Worm (Caenorhabditis elegans) whole organism, L3 larva: Measurements from ENCODE around the gene F28H6.8.

ENCODE experiments used
- R02D3.7 ChIP-seq: fragments of 150-350 bp; optimal IDR thresholded peaks from 2 replicates; lab custom pipeline; 2014; ENCODE audit warnings: missing biosample characterization, missing genetic modification characterization
- aly-2 ChIP-seq: fragments of 150-350 bp; optimal IDR thresholded peaks from 2 replicates; lab custom pipeline; 2014; ENCODE audit warnings: missing biosample characterization, missing genetic modification characterization
- ama-1 ChIP-seq: fragments of 150-350 bp; optimal IDR thresholded peaks from 2 replicates; lab custom pipeline; 2018
- ceh-16 ChIP-seq: sonication (generic microtip); optimal IDR thresholded peaks from 2 replicates; lab custom pipeline; 2017; ENCODE audit warnings: missing biosample characterization, missing genetic modification characterization
- ceh-28 ChIP-seq: fragments of 150-350 bp; optimal IDR thresholded peaks from 2 replicates; lab custom pipeline; 2014; ENCODE audit warnings: missing biosample characterization, missing genetic modification reagents, missing genetic modification characterization
- ceh-82 ChIP-seq: fragments of 150-350 bp; optimal IDR thresholded peaks from 2 replicates; lab custom pipeline; 2014; ENCODE audit warnings: missing biosample characterization, missing genetic modification characterization
- ceh-9 ChIP-seq: sonication (generic microtip); optimal IDR thresholded peaks from 2 replicates; lab custom pipeline; 2018; ENCODE audit warnings: missing biosample characterization, missing genetic modification characterization
- daf-12 ChIP-seq: fragments of 150-350 bp; optimal IDR thresholded peaks from 2 replicates; lab custom pipeline; 2014; ENCODE audit warnings: missing biosample characterization, missing genetic modification reagents, missing genetic modification characterization
- egl-27 ChIP-seq: sonication (generic microtip); optimal IDR thresholded peaks from 4 replicates; lab custom pipeline; 2017; ENCODE audit warnings: missing biosample characterization, missing genetic modification reagents, missing genetic modification characterization
- egl-5 ChIP-seq: fragments of 150-350 bp; optimal IDR thresholded peaks from 2 replicates; lab custom pipeline; 2017; ENCODE audit warnings: missing biosample characterization, missing genetic modification reagents, missing genetic modification characterization, inconsistent platforms
- elt-1 ChIP-seq: fragments of 150-350 bp; optimal IDR thresholded peaks from 2 replicates; lab custom pipeline; 2014; ENCODE audit warnings: missing biosample characterization, missing genetic modification characterization
- elt-2 ChIP-seq: sonication (generic microtip); optimal IDR thresholded peaks from 2 replicates; lab custom pipeline; 2016; ENCODE audit warnings: missing genetic modification reagents, mild to moderate bottlenecking, missing genetic modification characterization, missing compliant biosample characterization
- eor-1 ChIP-seq, 2 experiments: fragments of 150-350 bp; optimal IDR thresholded peaks; 2 replicates each; lab custom pipeline; 2014 to 2018; ENCODE audit warnings: missing biosample characterization in 2 of 2, missing genetic modification characterization in 2 of 2
- fkh-10 ChIP-seq: sonication (generic microtip); optimal IDR thresholded peaks from 2 replicates; lab custom pipeline; 2017; ENCODE audit warnings: missing biosample characterization, missing genetic modification reagents, missing genetic modification characterization
- fkh-2 ChIP-seq: fragments of 150-350 bp; optimal IDR thresholded peaks from 2 replicates; lab custom pipeline; 2014; ENCODE audit warnings: missing biosample characterization, missing genetic modification reagents, missing genetic modification characterization
- fos-1 ChIP-seq: fragments of 150-350 bp; optimal IDR thresholded peaks from 2 replicates; lab custom pipeline; 2014; ENCODE audit warnings: missing biosample characterization, missing genetic modification characterization
- hmg-11 ChIP-seq: sonication (generic microtip); optimal IDR thresholded peaks from 2 replicates; lab custom pipeline; 2016; ENCODE audit warnings: missing genetic modification characterization, missing compliant biosample characterization
- jun-1 ChIP-seq: fragments of 150-350 bp; optimal IDR thresholded peaks from 2 replicates; lab custom pipeline; 2014; ENCODE audit warnings: missing biosample characterization, missing genetic modification reagents, missing genetic modification characterization
- lin-15B ChIP-seq: fragments of 150-350 bp; optimal IDR thresholded peaks from 2 replicates; lab custom pipeline; 2014; ENCODE audit warnings: missing biosample characterization, missing genetic modification characterization
- lin-39 ChIP-seq: fragments of 150-350 bp; optimal IDR thresholded peaks from 2 replicates; lab custom pipeline; 2018; ENCODE audit warnings: missing biosample characterization, missing genetic modification reagents, missing genetic modification characterization
- lsy-12 ChIP-seq: sonication (generic microtip); optimal IDR thresholded peaks from 2 replicates; lab custom pipeline; 2016; ENCODE audit warnings: mild to moderate bottlenecking, missing genetic modification characterization, missing compliant biosample characterization
- mdl-1 ChIP-seq: fragments of 150-350 bp; optimal IDR thresholded peaks from 2 replicates; lab custom pipeline; 2014; ENCODE audit warnings: missing biosample characterization, missing genetic modification characterization
- mml-1 ChIP-seq: fragments of 150-350 bp; sonication (generic microtip); optimal IDR thresholded peaks from 3 replicates; lab custom pipeline; 2014; ENCODE audit warnings: missing biosample characterization, missing genetic modification characterization
- nfya-1 ChIP-seq: sonication (generic microtip); optimal IDR thresholded peaks from 2 replicates; lab custom pipeline; 2017; ENCODE audit warnings: missing genetic modification characterization, mild to moderate bottlenecking, missing compliant biosample characterization, antibody characterized with exemption, moderate library complexity; ENCODE audit not compliant: insufficient read depth
- nhr-11 ChIP-seq: fragments of 150-350 bp; optimal IDR thresholded peaks from 2 replicates; lab custom pipeline; 2014; ENCODE audit warnings: missing biosample characterization, missing genetic modification characterization
- nhr-12 ChIP-seq: fragments of 150-350 bp; optimal IDR thresholded peaks from 2 replicates; lab custom pipeline; 2014; ENCODE audit warnings: missing biosample characterization, missing genetic modification characterization
- nhr-23 ChIP-seq: fragments of 150-350 bp; optimal IDR thresholded peaks from 2 replicates; lab custom pipeline; 2014; ENCODE audit warnings: missing biosample characterization, missing genetic modification reagents, missing genetic modification characterization
- nhr-237 ChIP-seq: fragments of 150-350 bp; optimal IDR thresholded peaks from 2 replicates; lab custom pipeline; 2014; ENCODE audit warnings: missing biosample characterization, missing genetic modification characterization
- nhr-25 ChIP-seq: sonication (generic microtip); optimal IDR thresholded peaks from 2 replicates; lab custom pipeline; 2017; ENCODE audit warnings: missing biosample characterization, missing genetic modification characterization
- nhr-28 ChIP-seq: fragments of 150-350 bp; optimal IDR thresholded peaks from 2 replicates; lab custom pipeline; 2014; ENCODE audit warnings: missing biosample characterization, missing genetic modification characterization
- nhr-43 ChIP-seq: sonication (generic microtip); optimal IDR thresholded peaks from 2 replicates; lab custom pipeline; 2016; ENCODE audit warnings: mild to moderate bottlenecking, missing genetic modification characterization, missing compliant biosample characterization; ENCODE audit not compliant: poor library complexity, severe bottlenecking
- nhr-76 ChIP-seq: fragments of 150-350 bp; sonication (generic microtip); optimal IDR thresholded peaks from 5 replicates; lab custom pipeline; 2014; ENCODE audit warnings: missing biosample characterization, missing genetic modification characterization
- pha-4 ChIP-seq: fragments of 150-350 bp; optimal IDR thresholded peaks from 2 replicates; lab custom pipeline; 2014; ENCODE audit warnings: missing biosample characterization, missing genetic modification reagents, missing genetic modification characterization
- pqm-1 ChIP-seq: fragments of 150-350 bp; optimal IDR thresholded peaks from 2 replicates; lab custom pipeline; 2017; ENCODE audit warnings: missing biosample characterization, missing genetic modification characterization, inconsistent platforms
- sea-2 ChIP-seq: fragments of 150-350 bp; sonication (generic microtip); optimal IDR thresholded peaks from 4 replicates; lab custom pipeline; 2014; ENCODE audit warnings: missing biosample characterization, missing genetic modification reagents, missing genetic modification characterization
- snpc-4 ChIP-seq: fragments of 150-350 bp; optimal IDR thresholded peaks from 2 replicates; lab custom pipeline; 2014; ENCODE audit warnings: missing biosample characterization, missing genetic modification characterization
- tbx-2 ChIP-seq: sonication (generic microtip); optimal IDR thresholded peaks from 2 replicates; lab custom pipeline; 2016; ENCODE audit warnings: mild to moderate bottlenecking, missing genetic modification characterization, missing compliant biosample characterization
- unc-39 ChIP-seq: sonication (generic microtip); optimal IDR thresholded peaks from 4 replicates; lab custom pipeline; 2017; ENCODE audit warnings: missing biosample characterization, missing genetic modification characterization
- unc-62 ChIP-seq: fragments of 150-350 bp; sonication (generic microtip); optimal IDR thresholded peaks from 4 replicates; lab custom pipeline; 2014; ENCODE audit warnings: missing biosample characterization, missing genetic modification reagents, missing genetic modification characterization
- zag-1 ChIP-seq: fragments of 150-350 bp; optimal IDR thresholded peaks from 2 replicates; lab custom pipeline; 2014; ENCODE audit warnings: missing biosample characterization, missing genetic modification characterization
- ztf-11 ChIP-seq: fragments of 150-350 bp; optimal IDR thresholded peaks from 2 replicates; lab custom pipeline; 2014; ENCODE audit warnings: missing biosample characterization, missing genetic modification characterization
- ztf-4 ChIP-seq: fragments of 150-350 bp; optimal IDR thresholded peaks from 2 replicates; lab custom pipeline; 2014; ENCODE audit warnings: missing biosample characterization, missing genetic modification characterization

F28H6.8 gene

DNA sequence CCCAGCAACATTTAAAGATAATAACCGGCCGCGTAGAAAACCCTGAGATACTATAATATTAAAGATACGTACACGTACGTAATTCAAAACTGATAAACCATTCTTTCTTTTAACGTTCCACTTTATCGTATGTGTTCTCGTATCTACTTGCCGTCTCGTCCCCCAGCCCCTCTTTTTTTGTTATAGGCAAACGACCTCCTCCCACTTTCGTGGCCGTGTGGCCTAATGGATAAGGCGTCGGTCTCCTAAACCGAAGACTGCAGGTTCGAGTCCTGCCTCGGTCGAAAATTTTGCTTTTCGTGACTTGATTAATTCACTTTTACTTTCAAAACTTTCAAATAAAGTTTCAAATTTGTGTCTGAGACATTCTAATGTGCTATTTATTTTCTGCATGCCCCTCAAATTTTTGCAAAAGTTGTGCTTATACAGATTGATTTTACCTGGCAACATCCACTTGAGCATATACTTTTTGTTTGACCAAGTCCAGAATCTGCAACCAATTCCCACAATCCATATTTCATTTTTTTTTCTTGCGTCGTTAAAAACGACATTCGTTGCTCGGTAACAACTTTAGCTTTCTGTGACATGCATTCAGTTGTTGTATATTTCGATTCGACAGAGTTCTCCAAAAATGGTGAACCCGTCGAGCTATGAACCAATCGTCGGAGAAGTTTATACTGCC, 18.5 kb downstream of the F28H6.8 start, which contains the start of gene F28H6.7:
TSS of gene F28H6.7 (plus strand) at position 632 of the 682 bp plus-strand sequence.
- TF ChIP-seq eor-1 (tag; optimal IDR thresholded peaks at IDR 0.05; lab: Kevin White, UChicago): no peak
- no peak for TF ChIP-seq ztf-4
- peak; percentile 32 for TF ChIP-seq nhr-25 (tag; lab: Kevin White, UChicago)
- peak; percentile 23 for TF ChIP-seq nhr-43
- peak; percentile 58 for TF ChIP-seq hmg-11 (tag; lab: Kevin White, UChicago)
- TF ChIP-seq daf-12: no peak
- peak; percentile 22 for TF ChIP-seq jun-1 (tag; lab: Kevin White, UChicago)
- TF ChIP-seq unc-62: no peak
- peak; percentile 38 for TF ChIP-seq nhr-76
- TF ChIP-seq pqm-1 (tag; lab: Kevin White, UChicago): peak; percentile 36
- TF ChIP-seq elt-2 (tag; lab: Kevin White, UChicago): peak; percentile 59
- no peak for TF ChIP-seq nfya-1
- TF ChIP-seq tbx-2 (tag; lab: Kevin White, UChicago): no peak
- no peak for TF ChIP-seq R02D3.7 (tag; lab: Kevin White, UChicago)
- TF ChIP-seq lsy-12: peak; percentile 27
- TF ChIP-seq lin-39: peak; percentile 4
- TF ChIP-seq ceh-28: no peak
- peak; percentile 40 for TF ChIP-seq egl-5 (tag; lab: Kevin White, UChicago)
- TF ChIP-seq ama-1: no peak

DNA sequence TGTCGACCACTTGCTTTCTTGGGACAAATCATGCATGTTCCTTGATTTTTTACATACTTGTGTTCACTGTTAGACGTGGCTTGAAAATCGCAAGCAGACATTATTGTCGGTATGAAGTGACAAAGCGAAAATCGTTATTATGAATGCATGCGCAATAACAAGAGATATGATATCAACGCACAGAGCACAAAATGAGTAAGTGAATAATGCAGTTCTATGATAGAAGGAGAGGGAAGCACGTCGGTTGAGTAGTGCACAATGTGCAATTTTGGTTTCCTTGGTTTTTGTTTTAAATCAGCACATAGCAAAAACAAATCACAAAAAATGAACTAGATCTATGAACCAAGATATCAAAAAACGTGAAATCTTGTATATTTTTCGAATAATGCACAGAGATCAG, 20.8 kb downstream of the F28H6.8 start, which contains the start of gene nhr-281:
TSS of gene nhr-281 (minus strand) at position 101 of the 400 bp plus-strand sequence.
- TF ChIP-seq ama-1: no peak
- no peak for TF ChIP-seq mdl-1 (tag; lab: Kevin White, UChicago)
- no peak for TF ChIP-seq egl-5 (tag; lab: Kevin White, UChicago)
- TF ChIP-seq nhr-237 (tag; lab: Kevin White, UChicago): no peak
- no peak for TF ChIP-seq egl-27

DNA sequence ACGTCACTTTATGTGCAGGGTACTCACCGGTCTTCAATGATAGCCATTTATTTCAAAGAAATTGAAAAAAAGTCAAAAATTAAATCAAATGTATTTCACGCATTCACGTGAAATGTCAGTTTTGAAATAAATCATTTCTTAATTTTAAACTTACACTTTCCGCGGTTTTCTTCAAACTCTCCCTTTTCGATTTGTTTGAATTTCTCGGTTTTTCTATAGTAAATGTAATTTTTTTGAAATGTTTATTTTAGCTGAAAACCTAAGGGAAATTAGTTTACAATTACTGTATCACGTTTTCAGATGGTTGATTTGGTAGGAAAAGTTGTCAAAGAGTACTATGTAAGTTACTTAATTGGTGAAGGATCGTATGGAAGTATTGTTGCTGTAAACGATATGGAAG, 25.9 kb downstream of the F28H6.8 start, which contains the start of gene F16B12.7:
TSS of gene F16B12.7 (plus strand) at position 301 of the 400 bp plus-strand sequence.
- TF ChIP-seq nhr-25 (tag; lab: Kevin White, UChicago) (no peak), R02D3.7 (tag; lab: Kevin White, UChicago) (no peak), elt-2 (tag; lab: Kevin White, UChicago) (no peak), snpc-4 (tag; lab: Kevin White, UChicago) (no peak), lsy-12 (no peak), fos-1 (tag; lab: Kevin White, UChicago) (no peak), unc-39 (no peak)

DNA sequence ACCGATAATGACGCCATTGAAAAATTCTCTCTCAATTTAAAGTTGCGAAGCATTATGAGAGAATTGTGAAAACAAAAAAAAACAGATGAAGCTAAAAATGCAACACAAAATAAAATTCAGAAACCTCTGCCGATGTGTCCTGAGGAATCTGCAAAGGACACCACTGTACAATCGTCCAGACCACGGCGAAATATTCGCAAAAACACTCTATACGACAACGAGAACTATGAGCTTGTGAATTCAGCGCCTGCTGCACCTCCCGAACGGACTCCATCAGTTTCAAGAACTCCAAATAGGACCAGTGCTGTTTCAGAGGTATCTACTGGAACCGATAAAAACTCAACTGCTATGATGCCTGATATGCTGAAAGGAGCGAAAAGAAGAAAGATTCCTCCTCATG, 31.7 kb downstream of the F28H6.8 start:
- no peak for TF ChIP-seq zag-1 (tag; lab: Kevin White, UChicago)
- TF ChIP-seq R02D3.7 (tag; lab: Kevin White, UChicago): no peak
- TF ChIP-seq ceh-16: no peak
- TF ChIP-seq ceh-28: no peak
- TF ChIP-seq mml-1: no peak
- TF ChIP-seq ztf-11: no peak
- no peak for TF ChIP-seq aly-2 (tag; lab: Kevin White, UChicago)
- TF ChIP-seq nhr-12 (tag; lab: Kevin White, UChicago): no peak
- TF ChIP-seq pha-4 (tag; lab: Kevin White, UChicago): no peak
- no peak for TF ChIP-seq elt-1 (tag; lab: Kevin White, UChicago)
- no peak for TF ChIP-seq fos-1 (tag; lab: Kevin White, UChicago)
- no peak for TF ChIP-seq ama-1
- no peak for TF ChIP-seq egl-27
- TF ChIP-seq nhr-43: no peak
- TF ChIP-seq lin-15B (tag; lab: Kevin White, UChicago): no peak
- TF ChIP-seq hmg-11 (tag; lab: Kevin White, UChicago): no peak
- TF ChIP-seq ceh-82: no peak
- no peak for TF ChIP-seq elt-2 (tag; lab: Kevin White, UChicago)

DNA sequence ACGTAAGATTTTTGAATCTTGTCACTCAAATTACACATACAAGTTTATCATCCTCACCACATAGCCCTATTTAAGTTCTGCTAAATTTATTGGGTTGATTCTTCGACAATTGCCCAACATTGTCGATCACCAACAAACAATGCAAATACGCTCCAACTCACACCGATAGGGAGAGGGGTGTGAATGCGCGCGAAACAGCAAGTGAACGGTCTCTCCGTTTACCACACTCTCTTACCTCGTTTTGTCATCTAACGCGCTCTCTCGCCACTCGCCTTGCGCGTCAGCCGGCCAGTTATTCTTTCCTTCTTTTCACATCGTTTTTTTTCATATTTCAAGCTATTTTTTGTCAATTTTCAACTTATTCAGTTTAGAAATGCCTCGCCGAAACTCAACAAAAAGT, 32.2 kb downstream of the F28H6.8 start, which contains the start of gene F16B12.6:
TSS of gene F16B12.6 (plus strand) at position 331 of the 400 bp plus-strand sequence.
- TF ChIP-seq nhr-12 (tag; lab: Kevin White, UChicago) (no peak), nhr-25 (tag; lab: Kevin White, UChicago) (peak; percentile 80), elt-1 (tag; lab: Kevin White, UChicago) (peak; percentile 23), unc-39 (no peak), ceh-82 (no peak), fkh-10 (GFP tag; lab: Kevin White, UChicago) (no peak), ceh-9 (no peak), egl-5 (tag; lab: Kevin White, UChicago) (no peak), snpc-4 (tag; lab: Kevin White, UChicago) (peak; percentile 54), daf-12 (no peak), pqm-1 (tag; lab: Kevin White, UChicago) (peak; percentile 43), elt-2 (tag; lab: Kevin White, UChicago) (peak; percentile 64), nhr-28 (tag; lab: Kevin White, UChicago) (no peak), tbx-2 (tag; lab: Kevin White, UChicago) (peak; percentile 51), fkh-2 (tag; lab: Kevin White, UChicago) (no peak), aly-2 (tag; lab: Kevin White, UChicago) (no peak), hmg-11 (tag; lab: Kevin White, UChicago) (peak; percentile 63), sea-2 (GFP tag; lab: Kevin White, UChicago) (no peak), nhr-23 (tag; lab: Kevin White, UChicago) (peak; percentile 69), fos-1 (tag; lab: Kevin White, UChicago) (no peak), ceh-28 (peak; percentile 17), jun-1 (tag; lab: Kevin White, UChicago) (peak; percentile 47), mml-1 (no peak), mdl-1 (tag; lab: Kevin White, UChicago) (no peak), nhr-11 (tag; lab: Kevin White, UChicago) (no peak), nfya-1 (peak; percentile 84), nhr-76 (no peak)
